Fruit fly (Drosophila melanogaster) whole organism, wandering third instar larva: ENCODE measurements around the gene Nrx-1.

ENCODE experiments used
- CG32264 ChIP-seq: fragments of 200-800 bp; sonication (Bioruptor generic); optimal IDR thresholded peaks from 2 replicates; lab custom pipeline; 2016; ENCODE audit warnings: missing biosample characterization, missing genetic modification characterization
- Dfd ChIP-seq: fragments of >200 bp; optimal IDR thresholded peaks from 2 replicates; lab custom pipeline; 2017; ENCODE audit warnings: missing biosample characterization, missing genetic modification characterization
- Sp1 ChIP-seq: fragments of 200-800 bp; sonication (Bioruptor generic); optimal IDR thresholded peaks from 3 replicates; lab custom pipeline; 2019; ENCODE audit warnings: missing biosample characterization, mild to moderate bottlenecking, missing genetic modification characterization, moderate library complexity
- br ChIP-seq: fragments of 200-800 bp; sonication (Bioruptor generic); optimal IDR thresholded peaks from 2 replicates; lab custom pipeline; 2016; ENCODE audit warnings: missing biosample characterization, missing genetic modification characterization
- fru ChIP-seq: fragments of 200-800 bp; sonication (Bioruptor generic); optimal IDR thresholded peaks from 3 replicates; lab custom pipeline; 2016; ENCODE audit warnings: missing biosample characterization, mild to moderate bottlenecking, missing genetic modification characterization
- h ChIP-seq: fragments of 200-800 bp; sonication (Bioruptor generic); optimal IDR thresholded peaks from 3 replicates; lab custom pipeline; 2016; ENCODE audit warnings: missing biosample characterization, mild to moderate bottlenecking, missing genetic modification characterization
- pan ChIP-seq: fragments of >200 bp; optimal IDR thresholded peaks from 2 replicates; lab custom pipeline; 2017
- sv ChIP-seq: fragments of 200-800 bp; sonication (Bioruptor generic); optimal IDR thresholded peaks from 3 replicates; lab custom pipeline; 2016; ENCODE audit warnings: missing biosample characterization, missing genetic modification characterization

DNA sequence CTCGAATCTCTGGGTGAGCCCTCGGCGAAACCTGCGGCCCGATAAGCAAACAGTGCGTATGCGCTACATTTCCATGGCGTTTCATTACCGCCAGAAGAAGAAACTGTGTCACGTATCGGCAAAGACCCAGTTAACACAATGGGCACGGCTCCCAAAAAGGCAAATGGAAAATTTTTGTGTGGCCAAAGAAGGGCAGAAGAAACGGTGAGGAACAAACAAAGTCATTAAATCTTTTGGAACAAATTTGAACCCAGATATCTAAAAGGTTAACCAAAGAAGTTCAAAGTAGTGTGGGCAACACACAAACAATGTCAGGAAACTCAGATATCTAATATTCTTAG is 56.7 kb downstream of the Nrx-1 start:
- TF ChIP-seq CG32264 (GFP tag; lab: Kevin White, UChicago) (no peak), h (GFP tag; lab: Kevin White, UChicago) (no peak), br (GFP tag; lab: Kevin White, UChicago) (no peak), Dfd (GFP tag; lab: Kevin White, UChicago) (no peak), Sp1 (GFP tag; lab: Kevin White, UChicago) (no peak), pan (lab: Kevin White, UChicago) (no peak), fru (no peak), sv (no peak)
